Fruit fly (Drosophila melanogaster): ENCODE data around the gene Mat89Ba.

Gene Mat89Ba

DNA sequence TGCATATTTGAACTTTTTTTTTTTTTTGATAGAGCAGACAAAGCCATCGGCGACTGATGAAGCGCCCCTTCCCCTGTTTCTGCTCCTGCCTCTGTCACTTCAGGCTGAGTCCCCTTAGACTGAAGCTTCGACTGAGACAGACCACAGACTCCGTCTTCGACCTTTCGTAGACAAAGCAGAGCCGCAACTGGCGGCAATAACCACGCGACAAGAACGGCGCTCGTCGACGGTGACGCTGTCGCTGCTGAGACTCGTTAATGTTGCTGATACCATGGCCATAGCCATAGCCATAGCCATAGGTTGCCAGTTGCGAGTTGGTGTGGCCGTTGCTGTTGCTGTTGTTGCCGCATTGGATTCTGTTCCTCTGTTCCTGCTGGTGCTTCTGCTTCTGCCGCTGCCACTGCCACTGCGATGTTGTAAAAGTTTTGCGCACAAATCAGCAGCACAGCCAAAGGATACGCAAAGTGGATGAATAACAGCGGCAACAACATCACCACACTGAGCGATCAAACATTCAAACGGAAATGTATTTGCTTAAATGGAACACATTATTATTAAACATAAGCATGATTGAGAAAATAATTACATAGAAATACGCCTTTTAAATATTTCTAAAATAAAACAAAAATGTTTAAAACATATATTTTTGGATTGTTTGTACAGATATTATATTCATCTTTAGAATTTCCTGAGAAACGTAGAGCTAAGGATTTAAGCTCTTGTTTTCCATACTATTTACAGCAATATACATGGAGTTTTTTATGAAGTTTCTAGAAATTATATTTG lies 48.8 kb downstream of the Mat89Ba start (continued):
- no peak for TF ChIP-seq CG15479 (GFP tag; optimal IDR thresholded peaks at IDR 0.05)
- no peak for TF ChIP-seq fd102C (GFP tag; optimal IDR thresholded peaks at IDR 0.05)
- TF ChIP-seq ssp (GFP tag; IDR thresholded peaks at IDR 0.05), result no peak
- no peak for TF ChIP-seq grn (GFP tag; optimal IDR thresholded peaks at IDR 0.05)
- no peak for TF ChIP-seq CG6765 (GFP tag; optimal IDR thresholded peaks at IDR 0.05)
- TF ChIP-seq CG8765 (GFP tag; IDR thresholded peaks at IDR 0.05), result 0 out of 2 replicates have a peak, but pooled peaks have one; percentile 29
- no peak for TF ChIP-seq CG9817 (tag; optimal IDR thresholded peaks at IDR 0.05)
- TF ChIP-seq CkIIα-i1 (GFP tag; IDR thresholded peaks at IDR 0.05), result no peak
- no peak for TF ChIP-seq lbe (GFP tag; optimal IDR thresholded peaks at IDR 0.05)
- no peak for TF ChIP-seq CG10431 (GFP tag; optimal IDR thresholded peaks at IDR 0.05)
- TF ChIP-seq sna (GFP tag; IDR thresholded peaks at IDR 0.05; ENCODE audit: partially characterized antibody), result no peak
- TF ChIP-seq CG9797 (GFP tag; optimal IDR thresholded peaks at IDR 0.05), result no peak
- peak; percentile 46 for TF ChIP-seq CG1233 (GFP tag; optimal IDR thresholded peaks at IDR 0.05)
- TF ChIP-seq sim (GFP tag; IDR thresholded peaks at IDR 0.05), result no peak
- peak; percentile 18 for TF ChIP-seq CG7786 (GFP tag; optimal IDR thresholded peaks at IDR 0.05)
- no peak for TF ChIP-seq CG2116 (GFP tag; optimal IDR thresholded peaks at IDR 0.05)
- no peak for TF ChIP-seq HHEX (GFP tag; optimal IDR thresholded peaks at IDR 0.05)
- TF ChIP-seq unc-4 (GFP tag; IDR thresholded peaks at IDR 0.05; ENCODE audit: partially characterized antibody), result no peak
- TF ChIP-seq stwl (tag; optimal IDR thresholded peaks at IDR 0.05), result no peak
- no peak for TF ChIP-seq caup (GFP tag; optimal IDR thresholded peaks at IDR 0.05; ENCODE audit: severe bottlenecking)
- TF ChIP-seq pan (optimal IDR thresholded peaks at IDR 0.05), result no peak
- no peak for TF ChIP-seq pan (GFP tag; optimal IDR thresholded peaks at IDR 0.05 in 1 of 2, IDR thresholded peaks at IDR 0.05 in 1 of 2)
- no peak for TF ChIP-seq Nf-YA (GFP tag; IDR thresholded peaks at IDR 0.05)
- no peak for TF ChIP-seq ham (GFP tag; IDR thresholded peaks at IDR 0.05)
- no peak for TF ChIP-seq CG6272 (GFP tag; IDR thresholded peaks at IDR 0.05)
- no peak for TF ChIP-seq CG17829 (tag; optimal IDR thresholded peaks at IDR 0.05)
- TF ChIP-seq crol (GFP tag; IDR thresholded peaks at IDR 0.05), result peak; percentile 69
- TF ChIP-seq hbn (GFP tag; IDR thresholded peaks at IDR 0.05; ENCODE audit: partially characterized antibody), result no peak
- no peak for TF ChIP-seq CG1792 (GFP tag; optimal IDR thresholded peaks at IDR 0.05)
- peak; percentile 49 for TF ChIP-seq pros (GFP tag; optimal IDR thresholded peaks at IDR 0.05)
- no peak for TF ChIP-seq sd (tag; optimal IDR thresholded peaks at IDR 0.05)
- peak in 1 of 2 experiments; percentile 0 for TF ChIP-seq Pdp1 (GFP tag; optimal IDR thresholded peaks at IDR 0.05)
- TF ChIP-seq Meics (GFP tag; optimal IDR thresholded peaks at IDR 0.05), result peak; percentile 71
- no peak for TF ChIP-seq ken (GFP tag; IDR thresholded peaks at IDR 0.05)
- no peak for TF ChIP-seq CG16813 (GFP tag; IDR thresholded peaks at IDR 0.05; ENCODE audit: partially characterized antibody)
- TF ChIP-seq CG31224 (GFP tag; IDR thresholded peaks at IDR 0.05), result no peak
- no peak for TF ChIP-seq CG12744 (GFP tag; optimal IDR thresholded peaks at IDR 0.05)
- TF ChIP-seq dm (GFP tag; optimal IDR thresholded peaks at IDR 0.05), result peak; percentile 31
- TF ChIP-seq CG17568 (GFP tag; optimal IDR thresholded peaks at IDR 0.05), result no peak
- TF ChIP-seq YL-1 (GFP tag; optimal IDR thresholded peaks at IDR 0.05), result no peak
- no peak for TF ChIP-seq CG43689 (GFP tag; IDR thresholded peaks at IDR 0.05)
- no peak for TF ChIP-seq Lhr (GFP tag; optimal IDR thresholded peaks at IDR 0.05)
- TF ChIP-seq tll (GFP tag; optimal IDR thresholded peaks at IDR 0.05), result no peak
- TF ChIP-seq CG10209 (GFP tag; optimal IDR thresholded peaks at IDR 0.05), result no peak
- no peak for TF ChIP-seq TFAM (GFP tag; optimal IDR thresholded peaks at IDR 0.05)
- TF ChIP-seq CG2202 (tag; optimal IDR thresholded peaks at IDR 0.05), result no peak
- 0 out of 2 replicates have a peak, but pooled peaks have one; percentile 7 for TF ChIP-seq ranshi (GFP tag; IDR thresholded peaks at IDR 0.05)
- no peak for TF ChIP-seq Neu2 (GFP tag; optimal IDR thresholded peaks at IDR 0.05; ENCODE audit: borderline replicate concordance)
- no peak for TF ChIP-seq mam (GFP tag; optimal IDR thresholded peaks at IDR 0.05)
